Worm (Caenorhabditis elegans): Measurements from ENCODE around the gene C14B1.12.

DNA sequence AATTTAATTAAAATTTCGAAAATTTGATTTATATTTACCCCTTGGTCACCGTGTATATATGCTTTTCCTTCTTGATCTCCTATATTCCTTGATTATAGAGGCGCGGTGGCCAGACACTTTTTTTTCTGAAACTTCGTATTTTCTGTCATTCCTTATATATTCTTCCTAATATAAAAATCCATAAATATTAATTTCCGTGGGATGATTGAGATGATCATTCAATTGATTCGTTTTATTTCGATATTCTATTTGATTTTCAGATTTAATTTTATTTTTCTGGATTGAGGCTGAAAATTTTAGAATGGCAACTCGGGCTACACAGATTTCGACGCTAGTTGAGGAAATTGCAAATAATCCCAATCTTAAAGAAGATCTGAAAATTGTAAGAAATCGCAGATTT is 18.2 kb downstream of the C14B1.12 start, which contains the start of gene dph-1:
- TF ChIP-seq aly-2 (tag; optimal IDR thresholded peaks at IDR 0.05) = no peak
- no peak for TF ChIP-seq ztf-7 (tag; optimal IDR thresholded peaks at IDR 0.05)
- TF ChIP-seq ama-1 (optimal IDR thresholded peaks at IDR 0.05) = no peak
- no peak for TF ChIP-seq nhr-10 (tag; optimal IDR thresholded peaks at IDR 0.05)

Data from whole organism, L4 larva.